Worm (Caenorhabditis elegans) whole organism, young adult: Measurements from ENCODE around the gene kin-20.
"Not testable (repeated sequence)": the region's sequence is repeated elsewhere in the genome, so short reads cannot be mapped to it uniquely, and the experiment has no call there.

ENCODE experiments used
- dpl-1 ChIP-seq: fragments of 150-350 bp; optimal IDR thresholded peaks from 2 replicates; lab custom pipeline; 2014; ENCODE audit warnings: missing biosample characterization, missing genetic modification reagents, missing genetic modification characterization
- nfya-2 ChIP-seq: fragments of 200-800 bp; sonication (Bioruptor generic); IDR thresholded peaks from 2 replicates; pipeline ENCODE4 v1.3.6; 2022; ENCODE audit warnings: missing genetic modification reagents, missing genetic modification characterization, missing compliant biosample characterization
- sdz-38 ChIP-seq: sonication (generic microtip); optimal IDR thresholded peaks from 2 replicates; lab custom pipeline; 2016; ENCODE audit warnings: missing genotype, missing genetic modification characterization, missing compliant biosample characterization

- not testable (repeated sequence) for TF ChIP-seq dpl-1 (GFP tag; lab: Kevin White, UChicago); nfya-2; sdz-38
These were observed 42.2 kb upstream of the kin-20 start for ce11 chrX:15319762-15320161.
